Worm (Caenorhabditis elegans): ENCODE results near the gene Y37A1B.7.

ce11 chrIV:14091242-14091641 lies 47.7 kb upstream of the Y37A1B.7 start, which contains the start of gene noah-2:
- TF ChIP-seq bed-1 (GFP tag; IDR thresholded peaks at IDR 0.05) (no peak), attf-6 (GFP tag; IDR thresholded peaks at IDR 0.05) (no peak), tlf-1 (GFP tag; optimal IDR thresholded peaks at IDR 0.05) (no peak), F55B11.4 (tag; optimal IDR thresholded peaks at IDR 0.05; ENCODE audit: borderline replicate concordance, insufficient read depth) (no peak), attf-5 (GFP tag; optimal IDR thresholded peaks at IDR 0.05) (no peak), nfya-1 (tag; optimal IDR thresholded peaks at IDR 0.05; ENCODE audit: borderline replicate concordance, insufficient read depth) (no peak), ztf-28 (GFP tag; IDR thresholded peaks at IDR 0.05) (no peak), egl-44 (GFP tag; IDR thresholded peaks at IDR 0.05) (no peak), pha-4 (tag; optimal IDR thresholded peaks at IDR 0.05) (no peak), snpc-4 (GFP tag; optimal IDR thresholded peaks at IDR 0.05) (no peak), snpc-4 (tag; optimal IDR thresholded peaks at IDR 0.05) (no peak), lag-1 (GFP tag; IDR thresholded peaks at IDR 0.05) (no peak)

All from whole organism, young adult.